Worm (Caenorhabditis elegans): ENCODE results near the gene Y54G2A.16.

The Y54G2A.16 gene

ce11 chrIV:2850586-2850985 is 14.1 kb downstream of the Y54G2A.16 start, which contains the start of gene clec-85:
Gene clec-85, plus strand, starts transcription at chrIV:2850886.
- TF ChIP-seq blmp-1 (tag; optimal IDR thresholded peaks at IDR 0.05) (no peak), elt-3 (tag; optimal IDR thresholded peaks at IDR 0.05) (no peak)

ce11 chrIV:2849269-2849668 is 15.4 kb downstream of the Y54G2A.16 start:
- no peak for TF ChIP-seq ztf-11 (tag; optimal IDR thresholded peaks at IDR 0.05)
- no peak for TF ChIP-seq mab-5 (tag; optimal IDR thresholded peaks at IDR 0.05)
- TF ChIP-seq ces-1 (GFP tag; optimal IDR thresholded peaks at IDR 0.05) = no peak
- no peak for TF ChIP-seq lsy-2 (tag; optimal IDR thresholded peaks at IDR 0.05)
- TF ChIP-seq drap-1 (GFP tag; optimal IDR thresholded peaks at IDR 0.05) = no peak
- no peak for TF ChIP-seq mls-2 (tag; optimal IDR thresholded peaks at IDR 0.05)
- no peak for TF ChIP-seq nhr-237 (tag; optimal IDR thresholded peaks at IDR 0.05)
- no peak for TF ChIP-seq unc-120 (tag; optimal IDR thresholded peaks at IDR 0.05; ENCODE audit: poor library complexity, severe bottlenecking)
- no peak for TF ChIP-seq elt-3 (tag; optimal IDR thresholded peaks at IDR 0.05)
- TF ChIP-seq blmp-1 (tag; optimal IDR thresholded peaks at IDR 0.05) = no peak
- no peak for TF ChIP-seq unc-39 (tag; optimal IDR thresholded peaks at IDR 0.05)
- no peak for TF ChIP-seq nhr-2 (tag; optimal IDR thresholded peaks at IDR 0.05)
- no peak for TF ChIP-seq snpc-4 (tag; optimal IDR thresholded peaks at IDR 0.05)
- TF ChIP-seq elt-1 (tag; optimal IDR thresholded peaks at IDR 0.05; ENCODE audit: borderline replicate concordance, insufficient read depth) = no peak
- TF ChIP-seq nhr-12 (tag; optimal IDR thresholded peaks at IDR 0.05) = no peak
- TF ChIP-seq sptf-1 (tag; optimal IDR thresholded peaks at IDR 0.05) = no peak
- no peak for TF ChIP-seq nhr-28 (tag; optimal IDR thresholded peaks at IDR 0.05)
- TF ChIP-seq zip-8 (tag; optimal IDR thresholded peaks at IDR 0.05) = no peak
- no peak for TF ChIP-seq mep-1 (tag; optimal IDR thresholded peaks at IDR 0.05)

DNA sequence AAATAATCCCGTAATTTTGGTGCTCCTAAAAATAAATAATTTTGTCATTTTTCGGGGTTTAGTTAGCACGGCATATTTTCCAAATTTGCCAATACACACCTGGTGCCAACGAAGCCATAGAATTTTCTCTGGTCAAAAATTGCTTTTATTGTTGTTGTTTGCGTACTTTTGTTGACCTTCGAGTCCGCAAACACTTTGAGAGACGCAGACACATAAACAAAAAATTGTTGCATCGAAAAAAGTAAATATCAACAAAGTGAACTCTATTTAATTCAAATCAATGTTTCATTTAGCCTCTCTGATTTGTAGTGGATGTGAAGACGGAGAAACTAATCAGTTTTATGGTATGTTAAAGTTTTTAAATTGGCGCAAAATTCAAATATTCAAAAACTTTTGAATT is 18.4 kb downstream of the Y54G2A.16 start, which contains the start of gene Y54G2A.40:
TSS of gene Y54G2A.40 (plus strand) at position 213 of the 400 bp plus-strand sequence.
- no peak for TF ChIP-seq ceh-39 (tag; optimal IDR thresholded peaks at IDR 0.05)
- TF ChIP-seq pha-4 (tag; optimal IDR thresholded peaks at IDR 0.05) = peak; percentile 33

ce11 chrIV:2843882-2844281 is 20.8 kb downstream of the Y54G2A.16 start, which contains the start of gene Y54G2A.15:
Gene Y54G2A.15, minus strand, starts transcription at chrIV:2843982.
- TF ChIP-seq sptf-1 (tag; optimal IDR thresholded peaks at IDR 0.05) (no peak), lin-13 (tag; optimal IDR thresholded peaks at IDR 0.05) (no peak), tbx-8 (GFP tag; optimal IDR thresholded peaks at IDR 0.05) (no peak), nhr-28 (tag; optimal IDR thresholded peaks at IDR 0.05) (no peak), drap-1 (GFP tag; optimal IDR thresholded peaks at IDR 0.05) (no peak), pha-4 (tag; optimal IDR thresholded peaks at IDR 0.05) (no peak), bed-3 (GFP tag; optimal IDR thresholded peaks at IDR 0.05) (no peak), nhr-76 (tag; optimal IDR thresholded peaks at IDR 0.05) (no peak), sem-2 (GFP tag; optimal IDR thresholded peaks at IDR 0.05) (no peak), ceh-83 (GFP tag; optimal IDR thresholded peaks at IDR 0.05) (no peak), unc-39 (tag; optimal IDR thresholded peaks at IDR 0.05) (no peak), elt-3 (tag; optimal IDR thresholded peaks at IDR 0.05) (no peak), mep-1 (tag; optimal IDR thresholded peaks at IDR 0.05) (no peak), elt-1 (tag; optimal IDR thresholded peaks at IDR 0.05; ENCODE audit: borderline replicate concordance, insufficient read depth) (no peak), cnd-1 (tag; optimal IDR thresholded peaks at IDR 0.05) (no peak), mab-5 (tag; optimal IDR thresholded peaks at IDR 0.05) (no peak), ceh-39 (tag; optimal IDR thresholded peaks at IDR 0.05) (no peak), M03D4.4 (tag; optimal IDR thresholded peaks at IDR 0.05) (no peak)

DNA sequence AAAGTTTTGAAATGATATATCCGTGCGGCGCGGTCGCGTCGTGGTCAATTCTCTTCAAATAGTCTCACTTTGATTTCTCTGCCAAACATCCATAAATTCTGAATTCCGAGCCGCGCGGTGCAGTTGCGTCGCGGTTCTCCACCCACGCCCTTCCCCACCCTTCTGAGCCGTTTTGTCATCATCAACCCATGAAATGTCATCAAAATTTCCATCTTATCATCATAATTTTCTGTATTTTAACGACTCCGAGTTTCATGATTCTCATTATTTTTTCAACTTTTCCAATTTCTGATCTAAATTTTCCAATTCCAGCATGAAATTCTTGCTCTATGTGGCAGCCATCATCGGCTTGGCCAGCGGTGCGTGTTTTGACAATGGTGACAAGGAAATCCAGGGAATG is 22.5 kb downstream of the Y54G2A.16 start, which contains the start of gene clec-84:
TSS of gene clec-84 (plus strand) at position 301 of the 400 bp plus-strand sequence.
- TF ChIP-seq lsy-2 (tag; optimal IDR thresholded peaks at IDR 0.05) (no peak), lin-32 (GFP tag; optimal IDR thresholded peaks at IDR 0.05) (no peak), hlh-1 (tag; optimal IDR thresholded peaks at IDR 0.05) (no peak)

- TF ChIP-seq drap-1 (GFP tag; optimal IDR thresholded peaks at IDR 0.05) (no peak), ceh-43 (GFP tag; optimal IDR thresholded peaks at IDR 0.05) (no peak), mls-2 (tag; optimal IDR thresholded peaks at IDR 0.05) (no peak), pha-4 (tag; optimal IDR thresholded peaks at IDR 0.05) (no peak), unc-120 (tag; optimal IDR thresholded peaks at IDR 0.05; ENCODE audit: poor library complexity, severe bottlenecking) (no peak), lsy-2 (tag; optimal IDR thresholded peaks at IDR 0.05) (no peak)
These were observed 23.4 kb downstream of the Y54G2A.16 start, which contains the start of gene clec-83 for ce11 chrIV:2841260-2841659. Gene clec-83, minus strand, starts transcription at chrIV:2841472.

Data from whole organism, mixed stage, embryonic.